Worm (Caenorhabditis elegans) whole organism, L4/young adult: Measurements from ENCODE around the gene msp-76.
A peak's percentile ranks its signal among the peaks of the same experiment; 100 is the strongest.

Source experiments
- W03F9.2 ChIP-seq: fragments of 150-350 bp; optimal IDR thresholded peaks from 2 replicates; lab custom pipeline; 2014; ENCODE audit warnings: missing biosample characterization, missing genetic modification characterization
- dao-5 ChIP-seq: sonication (generic microtip); optimal IDR thresholded peaks from 2 replicates; lab custom pipeline; 2016; ENCODE audit warnings: missing genotype, missing genetic modification characterization, moderate library complexity, missing compliant biosample characterization
- him-1 ChIP-seq: sonication (generic microtip); optimal IDR thresholded peaks from 2 replicates; lab custom pipeline; 2016; ENCODE audit warnings: missing genotype, missing genetic modification reagents, missing genetic modification characterization, missing compliant biosample characterization

msp-76 gene

DNA sequence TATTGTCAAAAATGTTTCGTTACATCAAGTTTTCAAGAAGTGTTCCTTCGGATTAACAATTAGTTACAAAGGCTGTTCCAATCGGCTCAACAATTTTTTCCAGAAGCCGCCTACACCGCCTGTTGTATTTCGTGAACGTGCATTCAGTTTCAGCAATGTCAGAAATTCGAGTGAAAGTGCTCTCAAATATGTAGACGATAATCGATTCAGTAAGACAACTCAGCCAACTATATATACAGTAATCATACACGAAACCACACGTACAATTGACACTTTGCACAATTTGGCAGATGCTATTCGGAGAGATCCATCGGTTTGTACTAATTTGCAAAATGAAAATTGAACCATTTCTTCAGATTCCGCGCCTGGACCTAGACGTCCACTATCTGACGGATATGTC, 7.7 kb downstream of the msp-76 start:
- no peak for TF ChIP-seq dao-5 (tag; lab: Kevin White, UChicago)

DNA sequence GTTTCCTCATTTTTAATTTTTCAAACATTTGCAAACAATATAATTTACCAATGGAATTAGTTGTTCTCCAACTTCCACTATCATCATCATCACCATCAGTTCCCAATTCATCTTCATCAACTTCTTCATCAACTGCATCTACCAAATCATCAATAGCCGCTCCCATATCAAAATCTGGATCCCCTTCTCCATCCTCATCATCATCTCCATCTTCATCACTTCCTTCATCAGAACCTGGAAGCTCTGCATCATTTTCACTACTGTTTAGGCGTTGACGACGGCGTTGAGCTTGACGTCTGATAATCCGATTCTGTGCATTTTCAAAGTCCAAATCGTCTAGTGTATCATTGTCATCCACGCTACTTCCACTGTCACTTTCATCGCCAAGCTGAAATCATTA, 9.1 kb downstream of the msp-76 start:
- TF ChIP-seq W03F9.2: no peak

DNA sequence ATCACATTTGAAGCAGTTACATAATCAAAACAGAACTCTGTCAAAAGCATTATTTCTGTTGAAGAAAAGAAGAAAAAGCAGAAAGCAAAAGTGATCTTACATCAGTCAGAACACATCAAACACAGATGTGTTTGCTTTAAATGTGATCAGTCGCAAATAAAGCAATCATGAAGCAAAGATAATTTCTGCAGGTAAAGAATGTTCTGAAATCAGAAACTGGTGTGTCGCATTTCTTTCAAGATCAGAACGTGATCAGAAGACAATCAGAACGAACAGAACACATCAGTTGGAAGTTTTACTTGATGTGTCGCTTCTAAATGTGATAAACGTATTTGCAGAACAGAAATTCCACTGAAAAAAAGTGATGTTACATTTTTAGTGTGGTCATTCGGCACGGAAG, 10.2 kb downstream of the msp-76 start:
- TF ChIP-seq him-1 (tag; lab: Kevin White, UChicago): no peak
- no peak for TF ChIP-seq dao-5 (tag; lab: Kevin White, UChicago)
- no peak for TF ChIP-seq W03F9.2

DNA sequence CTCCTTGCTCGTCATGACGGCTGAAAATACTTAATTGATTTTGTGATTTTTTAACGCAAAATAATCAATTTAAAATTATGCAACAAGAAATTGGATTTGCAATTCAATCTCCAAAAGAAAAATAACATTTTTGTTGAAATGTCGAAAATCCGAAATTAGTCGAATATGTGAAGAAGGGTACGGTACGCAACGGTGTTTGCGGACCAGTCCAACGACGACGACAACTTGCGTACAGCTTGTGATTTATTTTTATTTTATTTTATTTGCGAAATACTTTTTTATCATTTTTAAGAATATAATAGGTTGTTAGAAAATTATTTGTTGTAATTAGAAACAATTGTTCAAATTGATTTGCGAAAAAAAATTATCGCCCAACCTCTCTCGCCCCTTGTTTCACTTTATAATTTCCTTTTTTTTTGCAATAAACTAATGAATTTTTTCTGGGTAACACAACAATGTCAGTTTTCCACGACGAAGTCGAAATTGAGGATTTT, 17.9 kb downstream of the msp-76 start, which contains the start of the genes dcaf-1 and dph-3:
Gene dcaf-1, minus strand, starts transcription at position 20 of the 494 bp plus-strand sequence.
Gene dph-3, plus strand, starts transcription at position 444 of the 494 bp plus-strand sequence.
- no peak for TF ChIP-seq dao-5 (tag; lab: Kevin White, UChicago)
- TF ChIP-seq W03F9.2: peak; percentile 60

DNA sequence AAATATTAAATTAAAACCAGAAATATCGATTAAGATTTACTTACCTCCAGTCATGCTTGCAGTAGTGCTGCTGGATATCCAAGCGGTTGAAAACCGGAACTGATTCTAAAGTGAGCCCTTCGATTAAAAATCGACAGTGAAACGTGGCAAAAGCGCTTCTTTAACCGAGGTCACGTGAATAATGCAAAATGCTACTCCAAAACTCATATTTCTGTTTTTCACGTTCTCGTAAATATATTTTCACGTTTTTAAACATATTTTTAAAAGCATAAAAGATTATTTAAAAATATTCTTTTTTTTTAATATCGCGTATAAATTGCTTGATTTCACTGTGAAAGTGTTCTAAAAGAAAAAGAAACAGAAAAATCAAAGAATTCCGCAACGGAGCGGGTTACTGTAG, 20.4 kb downstream of the msp-76 start, which contains the start of gene ant-1.3:
Gene ant-1.3, minus strand, starts transcription at position 101 of the 400 bp plus-strand sequence.
- TF ChIP-seq dao-5 (tag; lab: Kevin White, UChicago): no peak
- no peak for TF ChIP-seq W03F9.2
- no peak for TF ChIP-seq him-1 (tag; lab: Kevin White, UChicago)

DNA sequence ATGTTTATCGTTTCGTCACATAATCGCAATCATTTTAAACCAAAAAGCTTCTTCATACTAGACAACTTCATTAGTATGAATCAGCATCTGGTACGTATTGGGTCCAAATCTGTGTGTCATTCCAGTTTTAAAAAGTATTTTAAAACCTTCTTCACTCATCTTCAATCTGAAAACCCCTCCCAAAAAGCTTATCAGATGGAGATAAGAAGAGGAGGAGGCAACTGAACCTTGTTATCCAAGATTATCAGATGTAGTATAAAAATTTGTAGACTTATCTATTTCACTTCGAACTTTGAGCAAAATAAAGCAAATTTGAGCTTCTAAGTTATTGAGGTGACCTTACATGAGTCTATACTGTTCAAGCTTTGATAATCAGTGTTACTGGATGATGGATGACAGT, 21.1 kb downstream of the msp-76 start, which contains the start of gene nhr-38:
Gene nhr-38, plus strand, starts transcription at position 301 of the 400 bp plus-strand sequence.
- TF ChIP-seq him-1 (tag; lab: Kevin White, UChicago) (no peak), W03F9.2 (no peak), dao-5 (tag; lab: Kevin White, UChicago) (no peak)

DNA sequence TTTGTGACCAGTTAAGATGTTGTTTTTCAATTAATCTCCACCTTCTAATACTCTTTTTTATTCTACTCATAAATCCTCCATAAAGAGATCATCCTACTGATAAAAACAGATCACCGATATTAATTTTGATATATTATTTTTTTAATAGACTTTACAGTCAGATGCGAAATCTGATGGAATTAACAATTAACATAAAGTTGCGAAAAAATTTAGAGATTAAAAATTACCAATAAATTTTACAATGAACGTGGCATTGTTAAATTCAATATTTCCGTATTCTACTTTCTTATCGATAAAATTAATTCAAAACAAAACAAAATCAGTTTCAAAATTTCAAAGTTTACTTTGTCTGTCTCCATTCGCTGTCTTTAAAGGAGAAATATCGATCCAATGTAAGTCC, 24.0 kb downstream of the msp-76 start, which contains the start of gene K01H12.4:
Gene K01H12.4, plus strand, starts transcription at position 301 of the 400 bp plus-strand sequence.
- TF ChIP-seq W03F9.2 (no peak), dao-5 (tag; lab: Kevin White, UChicago) (no peak), him-1 (tag; lab: Kevin White, UChicago) (no peak)

DNA sequence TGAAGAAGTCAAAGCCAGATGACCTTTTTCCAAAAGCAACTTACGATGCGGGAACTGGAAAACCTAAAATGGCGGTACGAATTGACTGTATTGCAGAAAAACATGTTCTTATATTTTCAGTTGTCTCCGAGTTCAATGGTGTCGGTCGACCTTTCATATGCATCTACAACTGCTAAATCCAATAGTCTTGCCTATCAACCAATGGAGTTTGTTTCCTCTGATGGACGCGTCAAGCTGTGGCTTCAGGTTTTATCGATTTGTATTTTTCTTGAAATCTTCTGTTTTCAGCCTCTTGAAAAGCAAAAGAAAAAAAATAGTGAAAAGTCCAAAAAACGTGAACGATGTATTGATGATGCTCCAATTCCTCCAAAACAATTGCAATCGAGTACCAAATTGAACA, 25.4 kb downstream of the msp-76 start:
- TF ChIP-seq dao-5 (tag; lab: Kevin White, UChicago) (no peak), W03F9.2 (no peak), him-1 (tag; lab: Kevin White, UChicago) (no peak)

DNA sequence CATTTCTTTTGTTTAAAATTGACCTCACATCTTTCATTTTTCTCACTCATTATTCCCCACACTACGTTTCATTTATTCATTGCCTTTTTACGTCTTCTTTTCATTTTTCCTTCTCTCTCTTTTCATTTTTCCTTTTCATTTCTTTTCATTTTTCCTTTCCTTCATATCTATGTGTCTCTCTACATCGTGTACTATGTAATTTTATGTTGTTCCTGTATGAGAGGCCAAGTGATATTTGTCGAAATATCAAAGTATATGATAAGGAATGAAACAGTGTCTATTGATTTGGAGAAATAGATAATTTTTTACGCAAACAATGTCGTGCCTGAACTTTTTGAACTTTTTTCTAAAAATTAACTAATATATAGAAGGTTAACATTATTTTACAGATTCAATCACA, 27.7 kb downstream of the msp-76 start:
- TF ChIP-seq W03F9.2: no peak
- no peak for TF ChIP-seq dao-5 (tag; lab: Kevin White, UChicago)
- TF ChIP-seq him-1 (tag; lab: Kevin White, UChicago): no peak

DNA sequence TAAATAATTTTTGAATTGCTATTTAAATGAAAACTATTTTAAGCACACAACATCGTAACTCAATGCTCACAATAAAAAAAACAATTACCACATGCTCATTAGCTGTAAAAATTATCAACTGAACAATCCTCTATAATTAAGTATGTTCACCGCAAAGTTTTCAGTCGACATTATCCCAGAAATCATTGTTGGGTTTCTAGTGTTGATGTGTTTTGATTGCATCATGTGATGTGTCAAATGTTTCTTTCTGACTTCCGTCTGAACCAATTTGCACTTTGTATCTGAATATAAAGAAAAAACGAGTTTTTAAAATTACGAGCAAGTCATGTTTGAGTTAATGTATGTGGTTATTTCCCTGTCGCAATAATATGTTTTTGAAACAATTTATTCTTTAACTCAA, 29.0 kb downstream of the msp-76 start:
- TF ChIP-seq dao-5 (tag; lab: Kevin White, UChicago) (no peak), him-1 (tag; lab: Kevin White, UChicago) (no peak), W03F9.2 (no peak)

DNA sequence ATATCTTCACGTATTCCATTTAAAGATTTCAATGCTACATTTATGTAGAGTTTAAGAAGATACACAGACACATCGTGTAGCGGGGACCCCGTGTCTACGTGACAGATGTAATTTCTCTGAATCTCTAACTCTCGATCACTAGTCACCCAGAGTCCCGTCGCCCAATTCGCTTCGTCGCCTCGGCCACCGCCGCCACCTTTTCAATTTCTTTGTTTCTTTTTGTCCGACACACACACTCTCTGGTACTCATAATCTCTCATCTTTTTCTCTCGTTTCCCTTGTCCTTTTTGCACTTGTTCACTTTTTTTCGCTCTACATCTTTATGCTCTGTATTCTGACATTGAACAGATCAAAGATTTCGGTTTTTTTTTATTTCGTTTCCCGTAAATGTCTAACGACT, 29.6 kb downstream of the msp-76 start:
- TF ChIP-seq dao-5 (tag; lab: Kevin White, UChicago): no peak
- TF ChIP-seq him-1 (tag; lab: Kevin White, UChicago): no peak
- TF ChIP-seq W03F9.2: peak; percentile 25

DNA sequence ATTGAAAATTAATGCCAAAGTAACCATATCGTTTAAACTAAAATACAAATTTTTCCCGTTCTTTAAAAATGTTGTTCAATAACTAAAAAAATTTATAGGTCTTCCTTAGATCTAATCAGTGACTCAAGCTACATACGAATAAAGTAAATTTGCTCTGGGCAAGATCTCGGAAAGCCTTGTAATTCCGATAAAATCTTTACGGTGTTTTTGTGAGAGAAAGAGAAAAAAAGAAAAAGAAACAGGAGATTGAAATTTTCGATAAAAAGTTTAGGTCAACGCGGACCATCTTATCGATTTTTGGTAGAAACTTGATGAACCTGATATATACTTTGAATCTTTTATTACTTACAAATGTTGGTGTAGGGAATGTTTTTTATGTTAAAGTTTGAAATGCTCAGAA, 34.4 kb downstream of the msp-76 start:
- TF ChIP-seq him-1 (tag; lab: Kevin White, UChicago) (no peak), dao-5 (tag; lab: Kevin White, UChicago) (no peak), W03F9.2 (no peak)

DNA sequence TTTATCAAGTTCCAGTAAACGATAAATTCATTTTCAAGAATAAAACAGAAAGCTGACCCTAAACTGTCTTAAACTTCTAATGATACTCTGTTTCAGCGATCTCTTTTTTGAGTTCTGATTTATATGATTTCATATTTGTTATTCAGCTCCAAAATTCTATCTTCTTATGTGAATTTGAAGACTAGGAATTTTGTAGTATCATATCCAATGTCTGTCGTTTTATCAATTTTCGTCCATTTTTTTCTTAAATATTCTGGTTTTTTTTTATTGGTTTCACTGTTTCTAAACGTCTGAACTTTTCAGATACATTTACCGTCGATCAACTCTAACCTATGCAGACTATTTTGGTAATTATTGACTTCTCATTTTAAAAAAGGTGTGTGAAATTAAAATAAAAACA, 36.1 kb downstream of the msp-76 start, which contains the start of the genes nhr-138 and C28D4.18:
Gene nhr-138, plus strand, starts transcription at position 304 of the 400 bp plus-strand sequence.
Gene C28D4.18, plus strand, starts transcription at position 333 of the 400 bp plus-strand sequence.
- TF ChIP-seq W03F9.2 (no peak), him-1 (tag; lab: Kevin White, UChicago) (no peak), dao-5 (tag; lab: Kevin White, UChicago) (no peak)

DNA sequence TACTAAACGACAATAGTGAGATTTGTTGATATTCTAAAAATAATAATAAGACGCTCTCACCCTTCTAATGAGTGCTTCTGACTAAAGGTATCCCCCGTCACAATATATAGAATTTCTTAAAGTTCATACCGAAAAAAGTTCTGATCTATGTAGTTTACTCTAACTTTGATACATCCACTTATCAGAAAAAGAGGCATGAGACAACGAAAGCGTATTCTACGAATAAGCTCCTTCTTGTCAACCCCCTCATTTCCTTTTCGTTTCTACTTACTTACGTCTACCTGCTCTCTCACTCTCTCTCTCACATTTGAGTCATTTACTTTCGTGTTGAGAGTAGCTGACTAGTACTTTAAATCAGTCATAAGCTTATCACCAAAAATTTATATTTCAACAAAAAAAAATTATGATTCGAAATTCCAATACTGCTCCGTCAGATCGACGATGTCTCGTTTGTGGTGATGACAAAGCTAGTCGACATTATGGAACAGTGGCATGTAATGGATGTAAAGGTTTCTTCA, 36.7 kb downstream of the msp-76 start:
- TF ChIP-seq dao-5 (tag; lab: Kevin White, UChicago): no peak
- no peak for TF ChIP-seq him-1 (tag; lab: Kevin White, UChicago)
- TF ChIP-seq W03F9.2: no peak

DNA sequence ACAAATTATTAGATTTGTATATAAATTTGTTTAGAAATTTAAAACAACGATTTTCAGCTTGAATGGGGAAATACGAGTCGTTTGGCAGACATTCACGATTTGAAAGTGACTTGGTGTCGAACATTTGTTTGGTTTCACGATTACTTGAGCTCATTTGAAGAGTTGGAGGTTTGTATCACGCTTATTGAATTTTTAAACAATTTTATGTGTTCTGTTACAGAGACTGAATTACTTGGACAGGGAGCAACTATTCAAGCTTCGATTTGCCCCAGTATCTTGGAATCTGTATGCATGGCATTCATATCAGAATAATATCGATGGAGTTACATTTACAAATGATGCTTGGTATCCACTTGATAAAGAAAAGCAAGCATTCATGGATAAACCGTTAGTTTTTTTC, 38.4 kb downstream of the msp-76 start:
- TF ChIP-seq W03F9.2 (no peak), dao-5 (tag; lab: Kevin White, UChicago) (no peak), him-1 (tag; lab: Kevin White, UChicago) (no peak)
